Fruit fly (Drosophila melanogaster) whole organism, embryonic: ENCODE data around the gene Jhbp16.

Experiments
- CG15479 ChIP-seq: fragments of 200-800 bp; sonication (Bioruptor generic); optimal IDR thresholded peaks from 3 replicates; lab custom pipeline; 2019; ENCODE audit warnings: missing biosample characterization, mild to moderate bottlenecking, missing genetic modification characterization, moderate library complexity
- CG17328 ChIP-seq: fragments of 200-800 bp; sonication (Bioruptor generic); IDR thresholded peaks from 2 replicates; pipeline ENCODE4 v1.3.6; 2022; ENCODE audit warnings: missing biosample characterization, missing genetic modification characterization
- CG18011 ChIP-seq: fragments of 200-800 bp; sonication (Bioruptor generic); optimal IDR thresholded peaks from 2 replicates; lab custom pipeline; 2017; ENCODE audit warnings: missing biosample characterization, missing genetic modification characterization, mild to moderate bottlenecking, moderate library complexity, missing genotype
- CG2202 ChIP-seq: fragments of 200-800 bp; sonication (Bioruptor generic); optimal IDR thresholded peaks from 2 replicates; lab custom pipeline; 2018; ENCODE audit warnings: missing biosample characterization, mild to moderate bottlenecking, missing genetic modification characterization
- CG30020 ChIP-seq: fragments of 200-800 bp; optimal IDR thresholded peaks from 2 replicates; lab custom pipeline; 2019; ENCODE audit warnings: missing biosample characterization, mild to moderate bottlenecking, missing genetic modification characterization, moderate library complexity
- CG30431 ChIP-seq: fragments of 200-800 bp; sonication (Bioruptor generic); optimal IDR thresholded peaks from 2 replicates; lab custom pipeline; 2017; ENCODE audit warnings: missing biosample characterization, missing genetic modification characterization
- CG3838 ChIP-seq: fragments of 200-800 bp; sonication (Bioruptor generic); optimal IDR thresholded peaks from 3 replicates; lab custom pipeline; 2016; ENCODE audit warnings: missing biosample characterization, missing genetic modification characterization
- CG42726 ChIP-seq: fragments of 200-800 bp; sonication (Bioruptor generic); IDR thresholded peaks from 2 replicates; pipeline ENCODE4 v1.3.6; 2022; ENCODE audit warnings: missing biosample characterization, missing genetic modification characterization; ENCODE audit not compliant: partially characterized antibody
- CG4328 ChIP-seq: fragments of 200-800 bp; sonication (Bioruptor generic); optimal IDR thresholded peaks from 3 replicates; lab custom pipeline; 2017; ENCODE audit warnings: missing biosample characterization, missing genetic modification reagents, missing genetic modification characterization
- CG4617 ChIP-seq: fragments of 200-800 bp; sonication (Bioruptor generic); optimal IDR thresholded peaks from 3 replicates; lab custom pipeline; 2016; ENCODE audit warnings: missing biosample characterization, missing genetic modification characterization, borderline replicate concordance
- CG6254 ChIP-seq: fragments of 200-800 bp; sonication (Bioruptor generic); optimal IDR thresholded peaks from 3 replicates; lab custom pipeline; 2017; ENCODE audit warnings: mild to moderate bottlenecking, missing biosample characterization, missing genetic modification reagents, missing genetic modification characterization
- CG6791 ChIP-seq: fragments of 200-800 bp; sonication (Bioruptor generic); IDR thresholded peaks from 3 replicates; pipeline ENCODE4 v1.3.6; 2022; ENCODE audit warnings: missing biosample characterization, missing genetic modification characterization; ENCODE audit not compliant: partially characterized antibody
- CG9437 ChIP-seq: fragments of 200-800 bp; sonication (Bioruptor generic); optimal IDR thresholded peaks from 2 replicates; lab custom pipeline; 2018; ENCODE audit warnings: missing biosample characterization, mild to moderate bottlenecking, missing genetic modification characterization
- CG9727 ChIP-seq: fragments of 200-800 bp; sonication (Bioruptor generic); optimal IDR thresholded peaks from 3 replicates; lab custom pipeline; 2017; ENCODE audit warnings: missing biosample characterization, mild to moderate bottlenecking, missing genetic modification characterization
- Elba2 ChIP-seq: fragments of 200-800 bp; sonication (Bioruptor generic); optimal IDR thresholded peaks from 3 replicates; lab custom pipeline; 2016; ENCODE audit warnings: missing biosample characterization, missing genetic modification characterization
- Fer2 ChIP-seq: fragments of 200-800 bp; sonication (Bioruptor generic); optimal IDR thresholded peaks from 2 replicates; lab custom pipeline; 2018; ENCODE audit warnings: missing biosample characterization, mild to moderate bottlenecking, missing genetic modification characterization, moderate library complexity
- Hr51 ChIP-seq, 2 experiments: fragments of 200-800 bp; sonication (Bioruptor generic); optimal IDR thresholded peaks; 2 replicates in 1 of 2; 3 replicates in 1 of 2; lab custom pipeline; 2016 to 2018; ENCODE audit warnings: missing biosample characterization in 2 of 2, missing genetic modification characterization in 2 of 2, mild to moderate bottlenecking in 1 of 2, moderate library complexity in 1 of 2
- Lhr ChIP-seq: fragments of 200-800 bp; sonication (Bioruptor generic); optimal IDR thresholded peaks from 3 replicates; lab custom pipeline; 2017; ENCODE audit warnings: mild to moderate bottlenecking, missing biosample characterization, missing genetic modification reagents, missing genetic modification characterization
- Opbp ChIP-seq: fragments of 200-800 bp; sonication (Bioruptor generic); IDR thresholded peaks from 3 replicates; pipeline ENCODE4 v1.3.6; 2022; ENCODE audit warnings: missing biosample characterization, missing genetic modification characterization; ENCODE audit not compliant: partially characterized antibody
- Optix ChIP-seq: fragments of 200-800 bp; sonication (Bioruptor generic); IDR thresholded peaks from 3 replicates; pipeline ENCODE4 v1.3.6; 2022; ENCODE audit warnings: missing biosample characterization, missing genetic modification characterization
- Poxn ChIP-seq: fragments of 200-800 bp; sonication (Bioruptor generic); IDR thresholded peaks from 2 replicates; pipeline ENCODE4 v1.3.6; 2022; ENCODE audit warnings: missing biosample characterization, missing genetic modification characterization
- Sox102F ChIP-seq: fragments of 200-800 bp; sonication (Bioruptor generic); optimal IDR thresholded peaks from 2 replicates; lab custom pipeline; 2018; ENCODE audit warnings: missing biosample characterization, mild to moderate bottlenecking, missing genetic modification characterization, moderate library complexity
- Stat92E ChIP-seq, 3 experiments: fragments of >200 bp in 2 of 3; fragments of 200-800 bp in 1 of 3; sonication (Bioruptor generic) in 1 of 3; optimal IDR thresholded peaks; 2 replicates each; lab custom pipeline; 2017 to 2019; ENCODE audit warnings: missing biosample characterization in 3 of 3, missing genetic modification characterization in 3 of 3, mild to moderate bottlenecking in 1 of 3, moderate library complexity in 1 of 3
- TFAM ChIP-seq: fragments of 200-800 bp; sonication (Bioruptor generic); optimal IDR thresholded peaks from 2 replicates; lab custom pipeline; 2017; ENCODE audit warnings: missing biosample characterization, missing genetic modification characterization, inconsistent platforms
- Taf1 ChIP-seq: fragments of 200-800 bp; sonication (Bioruptor generic); IDR thresholded peaks from 2 replicates; pipeline ENCODE4 v1.3.6; 2022; ENCODE audit warnings: missing biosample characterization, missing genetic modification characterization
- Usf ChIP-seq: fragments of 200-800 bp; sonication (Bioruptor generic); optimal IDR thresholded peaks from 2 replicates; lab custom pipeline; 2017; ENCODE audit warnings: missing genotype, missing biosample characterization, missing genetic modification characterization
- al ChIP-seq: fragments of 200-800 bp; sonication (Bioruptor generic); IDR thresholded peaks from 2 replicates; pipeline ENCODE4 v1.3.6; 2022; ENCODE audit warnings: missing biosample characterization, missing genetic modification characterization
- amos ChIP-seq: fragments of 200-800 bp; sonication (Bioruptor generic); IDR thresholded peaks from 2 replicates; pipeline ENCODE4 v1.3.6; 2022; ENCODE audit warnings: missing biosample characterization, missing genetic modification characterization; ENCODE audit not compliant: partially characterized antibody
- bab2 ChIP-seq: fragments of 200-800 bp; sonication (Bioruptor generic); optimal IDR thresholded peaks from 2 replicates; lab custom pipeline; 2016; ENCODE audit warnings: missing biosample characterization, missing genetic modification characterization
- bowl ChIP-seq: fragments of 200-800 bp; sonication (Bioruptor generic); IDR thresholded peaks from 2 replicates; pipeline ENCODE4 v1.3.6; 2022; ENCODE audit warnings: missing biosample characterization, missing genetic modification characterization
- caup ChIP-seq: fragments of 200-800 bp; sonication (Bioruptor generic); optimal IDR thresholded peaks from 3 replicates; lab custom pipeline; 2017; ENCODE audit warnings: missing biosample characterization, mild to moderate bottlenecking, missing genetic modification characterization, moderate library complexity; ENCODE audit not compliant: severe bottlenecking
- chif ChIP-seq, 2 experiments: fragments of 200-800 bp; sonication (Bioruptor generic); optimal IDR thresholded peaks; 3 replicates each; lab custom pipeline; 2016; ENCODE audit warnings: missing biosample characterization in 2 of 2, missing genetic modification characterization in 2 of 2
- cwo ChIP-seq: fragments of 200-800 bp; sonication (Bioruptor generic); optimal IDR thresholded peaks from 3 replicates; lab custom pipeline; 2017; ENCODE audit warnings: missing biosample characterization, missing genetic modification characterization, mild to moderate bottlenecking, moderate library complexity, missing genetic modification reagents
- en ChIP-seq: fragments of 200-800 bp; sonication (Bioruptor generic); optimal IDR thresholded peaks from 2 replicates; lab custom pipeline; 2016; ENCODE audit warnings: missing biosample characterization, missing genetic modification characterization
- gem ChIP-seq: fragments of 200-800 bp; sonication (Bioruptor generic); optimal IDR thresholded peaks from 2 replicates; lab custom pipeline; 2019; ENCODE audit warnings: missing biosample characterization, mild to moderate bottlenecking, missing genetic modification characterization, moderate library complexity
- h ChIP-seq: fragments of >200 bp; optimal IDR thresholded peaks from 2 replicates; lab custom pipeline; 2017
- maf-S ChIP-seq: fragments of 200-800 bp; sonication (Bioruptor generic); optimal IDR thresholded peaks from 2 replicates; lab custom pipeline; 2016; ENCODE audit warnings: missing biosample characterization, missing genetic modification characterization
- mld ChIP-seq: fragments of 200-800 bp; sonication (Bioruptor generic); IDR thresholded peaks from 3 replicates; pipeline ENCODE4 v1.3.6; 2022; ENCODE audit warnings: missing biosample characterization, missing genetic modification characterization; ENCODE audit not compliant: partially characterized antibody
- org-1 ChIP-seq: fragments of 200-800 bp; sonication (Bioruptor generic); optimal IDR thresholded peaks from 2 replicates; lab custom pipeline; 2017; ENCODE audit warnings: missing biosample characterization, missing genetic modification characterization
- phol ChIP-seq: fragments of 200-800 bp; sonication (Bioruptor generic); optimal IDR thresholded peaks from 3 replicates; lab custom pipeline; 2018; ENCODE audit warnings: missing biosample characterization, mild to moderate bottlenecking, missing genetic modification characterization, moderate library complexity
- sens-2 ChIP-seq: fragments of 200-800 bp; sonication (Bioruptor generic); IDR thresholded peaks from 2 replicates; pipeline ENCODE4 v1.3.6; 2022; ENCODE audit warnings: missing biosample characterization, missing genetic modification characterization
- so ChIP-seq: fragments of 200-800 bp; sonication (Bioruptor generic); IDR thresholded peaks from 3 replicates; pipeline ENCODE4 v1.3.6; 2022; ENCODE audit warnings: missing biosample characterization, missing genetic modification characterization
- stc ChIP-seq: fragments of 200-800 bp; sonication (Bioruptor generic); IDR thresholded peaks from 2 replicates; pipeline ENCODE4 v1.3.6; 2022; ENCODE audit warnings: missing biosample characterization, missing genetic modification characterization
- tap ChIP-seq: fragments of 200-800 bp; optimal IDR thresholded peaks from 3 replicates; lab custom pipeline; 2019; ENCODE audit warnings: missing biosample characterization, mild to moderate bottlenecking, missing genetic modification characterization, moderate library complexity
- tna ChIP-seq: fragments of 200-800 bp; sonication (Bioruptor generic); IDR thresholded peaks from 2 replicates; pipeline ENCODE4 v1.3.6; 2022; ENCODE audit warnings: missing biosample characterization, missing genetic modification characterization; ENCODE audit not compliant: partially characterized antibody
- toy ChIP-seq: fragments of 200-800 bp; sonication (Bioruptor generic); IDR thresholded peaks from 2 replicates; pipeline ENCODE4 v1.3.6; 2022; ENCODE audit warnings: missing biosample characterization, missing genetic modification characterization
- trem ChIP-seq: fragments of 200-800 bp; optimal IDR thresholded peaks from 3 replicates; lab custom pipeline; 2019; ENCODE audit warnings: missing biosample characterization, mild to moderate bottlenecking, missing genetic modification characterization, moderate library complexity
- vnd ChIP-seq: fragments of 200-800 bp; sonication (Bioruptor generic); IDR thresholded peaks from 3 replicates; pipeline ENCODE4 v1.3.6; 2022; ENCODE audit warnings: missing biosample characterization, missing genetic modification characterization; ENCODE audit not compliant: partially characterized antibody

Jhbp16 gene

DNA sequence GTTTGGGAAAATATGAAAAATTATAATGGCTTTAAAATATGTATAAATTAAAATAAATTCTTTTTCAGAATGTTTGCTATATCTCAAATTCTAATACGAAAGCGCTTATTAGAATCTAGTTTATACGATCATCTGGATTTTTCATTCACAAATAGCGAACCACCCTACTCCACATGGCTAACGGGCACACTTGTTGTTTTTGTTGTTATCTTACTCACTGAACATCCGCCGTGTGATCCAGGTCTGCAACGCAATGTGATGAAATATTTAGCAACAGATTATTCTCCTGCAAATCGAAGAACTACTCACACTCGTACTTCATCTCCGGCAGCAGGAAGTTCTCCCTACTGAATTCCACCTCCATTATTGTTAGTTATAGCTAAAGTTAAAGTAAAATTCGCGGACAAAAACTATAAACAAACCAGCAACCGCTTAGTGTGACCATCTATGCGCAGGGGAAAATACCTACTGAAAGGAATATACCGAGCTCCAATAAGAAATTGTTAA, 1.6 kb upstream of the Jhbp16 start, which contains the start of gene Archease (continued):
- no peak for TF ChIP-seq vnd (GFP tag; lab: Robert Waterston, UW)
- no peak for TF ChIP-seq mld (GFP tag; lab: Robert Waterston, UW)
- TF ChIP-seq Optix, result no peak
- TF ChIP-seq Opbp (GFP tag; lab: Robert Waterston, UW), result no peak
- TF ChIP-seq CG4328, result peak; percentile 34
- TF ChIP-seq gem (tag; lab: Kevin White, UChicago), result peak; percentile 67
- peak; percentile 63 for TF ChIP-seq tap (tag; lab: Kevin White, UChicago)
- peak in 1 of 2 experiments; percentile 15 for TF ChIP-seq chif (GFP tag; optimal IDR thresholded peaks at IDR 0.05; lab: Kevin White, UChicago)
- TF ChIP-seq CG2202 (tag; lab: Kevin White, UChicago), result peak; percentile 43
- TF ChIP-seq Sox102F (GFP tag; lab: Kevin White, UChicago), result no peak
- no peak for TF ChIP-seq Usf (GFP tag; lab: Kevin White, UChicago)
- peak; percentile 16 to 76 for TF ChIP-seq Hr51 (GFP tag; optimal IDR thresholded peaks at IDR 0.05; lab: Kevin White, UChicago)
- TF ChIP-seq cwo, result peak; percentile 51
- peak; percentile 30 for TF ChIP-seq trem (tag; lab: Kevin White, UChicago)
- TF ChIP-seq Stat92E (GFP tag; optimal IDR thresholded peaks at IDR 0.05; lab: Kevin White, UChicago), result no peak
- peak; percentile 40 for TF ChIP-seq phol (tag; lab: Kevin White, UChicago)
- TF ChIP-seq Fer2 (tag; lab: Kevin White, UChicago), result peak; percentile 34
- TF ChIP-seq Taf1 (GFP tag; lab: Robert Waterston, UW), result no peak
- peak; percentile 33; the same call in 1 of the 2 replicates for TF ChIP-seq stc (GFP tag; lab: Robert Waterston, UW)
- peak; percentile 6 for TF ChIP-seq CG30020 (tag; lab: Kevin White, UChicago)
- no peak for TF ChIP-seq toy (GFP tag; lab: Robert Waterston, UW)
- TF ChIP-seq CG30431, result no peak
- TF ChIP-seq amos (GFP tag; lab: Robert Waterston, UW), result no peak
- no peak for TF ChIP-seq tna (GFP tag; lab: Robert Waterston, UW)
- TF ChIP-seq CG6791, result no peak
- peak; percentile 11 for TF ChIP-seq CG4617 (GFP tag; lab: Kevin White, UChicago)
- TF ChIP-seq CG9727 (GFP tag; lab: Kevin White, UChicago), result peak; percentile 40
- TF ChIP-seq caup (GFP tag; lab: Kevin White, UChicago), result peak; percentile 60
- TF ChIP-seq Elba2 (GFP tag; lab: Kevin White, UChicago), result peak; percentile 53
- peak; percentile 15 for TF ChIP-seq CG3838 (GFP tag; lab: Kevin White, UChicago)
- 0 out of 2 replicates have a peak, but pooled peaks have one; percentile 12 for TF ChIP-seq al
- peak; percentile 55 for TF ChIP-seq CG18011
- 0 out of 2 replicates have a peak, but pooled peaks have one; percentile 25 for TF ChIP-seq sens-2 (GFP tag; lab: Robert Waterston, UW)
- TF ChIP-seq CG15479, result no peak
- TF ChIP-seq org-1 (GFP tag; lab: Kevin White, UChicago), result no peak
- peak; percentile 24 for TF ChIP-seq Lhr (GFP tag; lab: Kevin White, UChicago)
- no peak for TF ChIP-seq h (lab: Kevin White, UChicago)
- TF ChIP-seq en (GFP tag; lab: Kevin White, UChicago), result no peak
- TF ChIP-seq CG17328 (GFP tag; lab: Robert Waterston, UW), result peak; percentile 28; the same call in 1 of the 2 replicates
- peak; percentile 53; the same call in 1 of the 2 replicates for TF ChIP-seq bowl (GFP tag; lab: Robert Waterston, UW)
- no peak for TF ChIP-seq Poxn
- TF ChIP-seq bab2, result peak; percentile 21
- TF ChIP-seq TFAM (GFP tag; lab: Kevin White, UChicago), result no peak
- peak; percentile 6 for TF ChIP-seq CG9437
- peak; percentile 59; the same call in 1 of the 3 replicates for TF ChIP-seq so (GFP tag; lab: Robert Waterston, UW)
- no peak for TF ChIP-seq maf-S
- no peak for TF ChIP-seq CG6254
- no peak for TF ChIP-seq CG42726 (GFP tag; lab: Robert Waterston, UW)
